Worm (Caenorhabditis elegans): ENCODE results near the gene scl-5.

The scl-5 gene

DNA sequence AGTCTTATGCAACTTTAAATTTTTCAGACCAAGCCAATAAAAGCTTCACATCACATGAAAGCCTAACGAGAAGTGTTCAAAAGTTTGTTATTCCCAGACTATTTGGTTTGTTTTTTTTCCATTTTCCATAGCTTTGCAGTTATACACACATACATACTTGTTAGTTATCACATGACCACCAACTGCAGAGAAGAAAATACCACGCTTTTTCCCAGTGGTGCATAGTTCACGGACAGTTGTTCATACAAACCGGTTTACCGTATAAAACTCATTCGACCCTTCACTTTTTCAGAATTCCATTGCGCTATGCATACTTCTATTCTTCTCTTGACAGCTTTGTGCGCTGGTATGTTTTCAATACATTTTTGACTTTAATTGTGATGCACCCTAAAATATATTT lies at the start of gene scl-5:
Gene scl-5 (plus strand): TSS at position 301 of the 400 bp plus-strand sequence.
- TF ChIP-seq egl-27 (tag; optimal IDR thresholded peaks at IDR 0.05) = no peak
- no peak for TF ChIP-seq F13H6.1 (tag; optimal IDR thresholded peaks at IDR 0.05)
- no peak for TF ChIP-seq unc-39 (tag; optimal IDR thresholded peaks at IDR 0.05)
- TF ChIP-seq lin-39 (tag; optimal IDR thresholded peaks at IDR 0.05) = no peak
- TF ChIP-seq blmp-1 (tag; optimal IDR thresholded peaks at IDR 0.05; ENCODE audit: insufficient read depth) = no peak
- TF ChIP-seq nhr-129 (tag; optimal IDR thresholded peaks at IDR 0.05) = no peak
- TF ChIP-seq alr-1 (tag; optimal IDR thresholded peaks at IDR 0.05) = no peak
- TF ChIP-seq nhr-25 (tag; optimal IDR thresholded peaks at IDR 0.05) = no peak
- TF ChIP-seq gmeb-1 (tag; optimal IDR thresholded peaks at IDR 0.05) = no peak
- no peak for TF ChIP-seq aly-2 (tag; optimal IDR thresholded peaks at IDR 0.05)
- TF ChIP-seq mdl-1 (tag; optimal IDR thresholded peaks at IDR 0.05) = no peak
- no peak for TF ChIP-seq ztf-4 (tag; optimal IDR thresholded peaks at IDR 0.05)
- no peak for TF ChIP-seq nhr-23 (tag; optimal IDR thresholded peaks at IDR 0.05)

ce11 chrIV:13015801-13016404 lies 47.9 kb upstream of the scl-5 start:
- no peak for TF ChIP-seq unc-62 (GFP tag; optimal IDR thresholded peaks at IDR 0.05)
- no peak for TF ChIP-seq fos-1 (tag; optimal IDR thresholded peaks at IDR 0.05)
- no peak for TF ChIP-seq nhr-23 (tag; optimal IDR thresholded peaks at IDR 0.05)
- peak; percentile 30 for TF ChIP-seq lin-13 (GFP tag; optimal IDR thresholded peaks at IDR 0.05)
- no peak for TF ChIP-seq ZK546.5 (tag; optimal IDR thresholded peaks at IDR 0.05)
- peak; percentile 36 for TF ChIP-seq F13H6.1 (tag; optimal IDR thresholded peaks at IDR 0.05)
- no peak for TF ChIP-seq nhr-11 (tag; optimal IDR thresholded peaks at IDR 0.05)
- TF ChIP-seq sem-4 (tag; optimal IDR thresholded peaks at IDR 0.05) = peak; percentile 59
- no peak for TF ChIP-seq elt-1 (tag; optimal IDR thresholded peaks at IDR 0.05)
- TF ChIP-seq gmeb-1 (tag; optimal IDR thresholded peaks at IDR 0.05) = no peak
- TF ChIP-seq zag-1 (tag; optimal IDR thresholded peaks at IDR 0.05) = peak; percentile 61
- TF ChIP-seq crh-2 (tag; optimal IDR thresholded peaks at IDR 0.05) = peak; percentile 61
- no peak for TF ChIP-seq ama-1 (optimal IDR thresholded peaks at IDR 0.05)
- TF ChIP-seq aly-2 (tag; optimal IDR thresholded peaks at IDR 0.05) = no peak
- TF ChIP-seq alr-1 (tag; optimal IDR thresholded peaks at IDR 0.05) = no peak
- no peak for TF ChIP-seq blmp-1 (tag; optimal IDR thresholded peaks at IDR 0.05; ENCODE audit: insufficient read depth)
- no peak for TF ChIP-seq Y55F3AM.14 (GFP tag; optimal IDR thresholded peaks at IDR 0.05)
- TF ChIP-seq R02D3.7 (tag; optimal IDR thresholded peaks at IDR 0.05) = no peak
- no peak for TF ChIP-seq ztf-11 (tag; optimal IDR thresholded peaks at IDR 0.05)
- no peak for TF ChIP-seq peb-1 (tag; optimal IDR thresholded peaks at IDR 0.05)
- TF ChIP-seq skn-1 (tag; optimal IDR thresholded peaks at IDR 0.05) = no peak
- peak; percentile 75 for TF ChIP-seq nhr-129 (tag; optimal IDR thresholded peaks at IDR 0.05)
- TF ChIP-seq nhr-21 (tag; optimal IDR thresholded peaks at IDR 0.05) = no peak
- no peak for TF ChIP-seq mdl-1 (tag; optimal IDR thresholded peaks at IDR 0.05)
- no peak for TF ChIP-seq ztf-4 (tag; optimal IDR thresholded peaks at IDR 0.05)
- no peak for TF ChIP-seq nhr-6 (tag; optimal IDR thresholded peaks at IDR 0.05)
- no peak for TF ChIP-seq nhr-77 (tag; optimal IDR thresholded peaks at IDR 0.05)
- TF ChIP-seq ztf-1 (GFP tag; conservative IDR thresholded peaks at IDR 0.05) = no peak
- TF ChIP-seq nhr-237 (tag; optimal IDR thresholded peaks at IDR 0.05) = no peak
- TF ChIP-seq snpc-4 (tag; optimal IDR thresholded peaks at IDR 0.05) = no peak
- no peak for TF ChIP-seq sma-3 (GFP tag; optimal IDR thresholded peaks at IDR 0.05)
- peak; percentile 81 for TF ChIP-seq mab-5 (tag; optimal IDR thresholded peaks at IDR 0.05)
- no peak for TF ChIP-seq ceh-82 (tag; optimal IDR thresholded peaks at IDR 0.05)
- TF ChIP-seq lin-39 (tag; optimal IDR thresholded peaks at IDR 0.05) = no peak
- peak in 1 of 2 experiments; percentile 29 for TF ChIP-seq lsy-2 (tag; optimal IDR thresholded peaks at IDR 0.05)
- TF ChIP-seq mbf-1 (tag; optimal IDR thresholded peaks at IDR 0.05) = no peak
- no peak for TF ChIP-seq nhr-12 (tag; optimal IDR thresholded peaks at IDR 0.05)
- TF ChIP-seq ceh-16 (tag; optimal IDR thresholded peaks at IDR 0.05) = no peak
- TF ChIP-seq dmd-4 (tag; optimal IDR thresholded peaks at IDR 0.05) = no peak
- TF ChIP-seq elt-3 (tag; optimal IDR thresholded peaks at IDR 0.05) = no peak
- peak; percentile 26 for TF ChIP-seq sma-9 (GFP tag; optimal IDR thresholded peaks at IDR 0.05)
- TF ChIP-seq sma-9 (tag; optimal IDR thresholded peaks at IDR 0.05) = no peak
- no peak for TF ChIP-seq nhr-10 (tag; optimal IDR thresholded peaks at IDR 0.05)
- TF ChIP-seq unc-55 (GFP tag; optimal IDR thresholded peaks at IDR 0.05) = peak; percentile 33
- TF ChIP-seq C34F6.9 (tag; optimal IDR thresholded peaks at IDR 0.05) = peak; percentile 69
- TF ChIP-seq lin-11 (tag; optimal IDR thresholded peaks at IDR 0.05) = no peak
- TF ChIP-seq egl-27 (tag; optimal IDR thresholded peaks at IDR 0.05) = no peak
- TF ChIP-seq nhr-25 (tag; optimal IDR thresholded peaks at IDR 0.05) = no peak
- no peak for TF ChIP-seq unc-39 (tag; optimal IDR thresholded peaks at IDR 0.05)
